Worm (Caenorhabditis elegans): ENCODE data around the gene snpc-3.1.
A peak's percentile ranks its signal among the peaks of the same experiment; 100 is the strongest.
"Not testable (repeated sequence)": the region's sequence is repeated elsewhere in the genome, so short reads cannot be mapped to it uniquely, and the experiment has no call there.

Gene snpc-3.1

DNA sequence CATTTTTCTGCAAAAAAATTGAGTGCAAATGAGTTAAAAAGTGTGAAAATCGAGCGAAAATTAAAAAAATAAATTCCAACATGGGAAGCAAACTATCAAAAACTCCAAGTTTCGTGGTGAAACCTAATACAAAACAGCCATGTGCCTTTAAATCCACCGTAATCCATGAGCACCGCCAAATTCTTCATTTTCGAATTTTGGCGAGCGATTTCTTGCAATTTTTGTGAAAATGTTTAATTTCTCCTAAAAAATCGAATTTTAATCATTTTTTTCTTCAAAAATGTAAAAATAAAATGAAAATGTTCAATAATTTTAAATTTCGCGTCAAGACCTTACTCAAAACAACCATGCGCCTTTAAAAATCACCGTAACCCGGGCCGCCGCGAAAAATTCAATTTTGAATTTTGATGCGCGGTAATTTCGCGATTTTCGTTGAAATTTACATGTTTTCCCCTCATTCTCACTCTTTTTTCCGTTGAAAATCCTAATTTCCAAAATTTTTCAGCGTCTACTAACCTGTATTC lies at the start of gene snpc-3.1, which contains the start of gene puf-7:
Gene snpc-3.1 (minus strand): TSS at position 51 of the 524 bp plus-strand sequence.
Gene puf-7 (plus strand): TSS at position 506 of the 524 bp plus-strand sequence.
- not testable (repeated sequence) for TF ChIP-seq nhr-12 (tag; optimal IDR thresholded peaks at IDR 0.05); sem-2 (GFP tag; optimal IDR thresholded peaks at IDR 0.05); mab-5 (tag; optimal IDR thresholded peaks at IDR 0.05)

DNA sequence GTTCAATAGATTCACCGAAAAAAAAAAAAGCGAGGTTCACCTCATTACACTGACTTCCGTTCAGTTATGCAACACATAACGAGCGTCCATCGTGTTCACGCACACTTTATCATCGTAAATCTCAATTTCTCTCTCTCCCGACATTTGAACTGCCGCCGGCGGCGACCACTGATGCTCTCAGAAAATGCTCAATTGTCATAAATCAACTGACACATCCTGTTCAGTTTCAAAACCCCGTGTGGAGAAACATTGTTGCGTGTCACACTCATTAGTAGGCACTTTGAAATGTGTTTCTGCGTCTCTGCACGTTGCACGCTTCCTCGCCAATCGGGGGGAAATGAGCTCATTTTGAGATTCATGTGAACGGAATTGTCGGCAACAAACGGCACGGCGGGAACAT lies 49.7 kb upstream of the snpc-3.1 start:
- peak; percentile 78 for TF ChIP-seq mab-5 (tag; optimal IDR thresholded peaks at IDR 0.05)
- TF ChIP-seq blmp-1 (tag; optimal IDR thresholded peaks at IDR 0.05), result no peak
- peak; percentile 95 for TF ChIP-seq unc-62 (GFP tag; optimal IDR thresholded peaks at IDR 0.05)
- no peak for TF ChIP-seq ztf-11 (tag; optimal IDR thresholded peaks at IDR 0.05)
- no peak for TF ChIP-seq nhr-2 (tag; optimal IDR thresholded peaks at IDR 0.05)
- peak; percentile 47 for TF ChIP-seq ces-1 (GFP tag; optimal IDR thresholded peaks at IDR 0.05)
- peak; percentile 24 for TF ChIP-seq unc-120 (tag; optimal IDR thresholded peaks at IDR 0.05; ENCODE audit: poor library complexity, severe bottlenecking)
- no peak for TF ChIP-seq mep-1 (tag; optimal IDR thresholded peaks at IDR 0.05)
- TF ChIP-seq hlh-1 (tag; optimal IDR thresholded peaks at IDR 0.05), result peak; percentile 11
- TF ChIP-seq mls-2 (tag; optimal IDR thresholded peaks at IDR 0.05), result peak; percentile 44

DNA sequence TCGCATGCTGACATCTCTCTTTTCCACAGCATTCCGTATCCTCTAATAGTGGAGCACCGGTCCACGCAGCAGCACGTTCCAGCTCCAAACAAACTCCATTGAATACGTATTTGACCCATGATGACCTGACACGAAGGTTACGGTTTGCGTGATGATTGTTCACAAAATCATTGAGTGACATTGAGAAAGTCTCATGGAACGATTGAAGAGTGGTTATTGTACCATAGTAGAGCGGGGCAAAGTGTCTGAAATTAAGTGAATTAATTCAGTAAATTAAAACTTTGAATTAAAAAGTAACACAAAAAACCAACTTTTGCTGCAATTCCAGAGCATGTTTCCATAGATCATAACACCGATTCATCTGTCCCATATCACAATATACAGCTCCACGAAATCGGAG lies 48.5 kb upstream of the snpc-3.1 start:
- TF ChIP-seq mls-2 (tag; optimal IDR thresholded peaks at IDR 0.05), result no peak
- no peak for TF ChIP-seq M03D4.4 (tag; optimal IDR thresholded peaks at IDR 0.05)

DNA sequence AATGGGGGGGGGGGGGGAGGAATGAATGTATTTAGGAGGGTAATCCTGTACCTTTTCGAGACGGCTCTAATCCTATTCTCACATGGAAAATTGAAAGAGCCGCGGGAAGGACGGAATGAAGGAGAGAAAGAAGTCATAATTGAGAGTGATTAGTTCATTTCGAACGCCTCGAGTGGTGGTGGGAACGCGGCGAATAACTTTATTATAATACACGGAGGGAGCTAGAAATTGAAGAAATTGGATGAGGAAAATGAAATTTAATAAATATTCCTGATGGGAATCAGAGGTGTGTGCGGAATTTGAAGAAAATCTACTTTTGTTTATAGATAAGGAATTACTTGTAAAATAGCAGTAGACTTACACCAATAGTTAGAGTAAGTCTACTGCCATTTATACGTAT lies 47.5 kb upstream of the snpc-3.1 start:
- TF ChIP-seq cnd-1 (tag; optimal IDR thresholded peaks at IDR 0.05) (no peak), ces-1 (GFP tag; optimal IDR thresholded peaks at IDR 0.05) (peak; percentile 93)

DNA sequence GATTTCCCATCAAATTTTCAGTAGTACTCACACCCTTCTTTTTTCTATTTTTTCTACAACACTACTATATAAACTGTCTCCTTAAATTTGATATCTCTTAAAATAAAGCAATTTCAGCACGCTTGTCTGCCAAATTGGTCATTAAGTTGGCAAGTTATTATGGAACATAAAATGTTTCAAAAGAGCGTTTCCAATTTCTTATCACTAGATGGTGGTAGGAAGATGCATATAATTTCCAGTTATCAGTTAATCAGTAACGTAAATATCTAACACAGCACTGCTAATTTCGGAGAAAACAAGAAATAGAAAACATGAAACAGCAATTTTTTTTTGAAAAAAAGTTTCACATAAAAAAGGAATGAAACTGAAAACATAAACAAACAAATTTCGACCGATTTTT lies 44.9 kb upstream of the snpc-3.1 start:
- TF ChIP-seq mep-1 (tag; optimal IDR thresholded peaks at IDR 0.05), result no peak
- TF ChIP-seq ces-1 (GFP tag; optimal IDR thresholded peaks at IDR 0.05), result peak; percentile 4

DNA sequence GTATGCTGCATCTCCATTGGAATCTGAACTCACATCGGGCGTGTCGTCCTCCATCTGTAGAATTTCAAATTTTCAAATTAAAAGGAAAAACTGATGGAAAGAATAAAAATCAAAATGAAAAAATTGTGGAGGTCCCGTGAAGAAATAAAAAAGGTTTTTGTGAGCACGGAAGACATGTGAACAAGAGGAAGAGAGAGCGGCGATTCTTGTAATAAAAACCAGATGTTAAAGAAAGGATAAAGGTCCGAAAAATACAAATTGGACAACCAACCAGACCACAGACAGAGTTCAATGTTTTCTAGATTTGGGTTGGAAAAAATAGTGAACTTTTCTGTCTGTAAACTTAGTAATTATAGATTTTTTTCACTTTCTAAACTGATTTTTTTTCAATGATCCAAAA lies 42.2 kb upstream of the snpc-3.1 start, which contains the start of gene unc-5:
Gene unc-5 (minus strand): TSS at position 54 of the 400 bp plus-strand sequence.
- TF ChIP-seq sptf-1 (tag; optimal IDR thresholded peaks at IDR 0.05), result no peak
- no peak for TF ChIP-seq elt-3 (tag; optimal IDR thresholded peaks at IDR 0.05)
- no peak for TF ChIP-seq ceh-43 (GFP tag; optimal IDR thresholded peaks at IDR 0.05)
- no peak for TF ChIP-seq mab-5 (tag; optimal IDR thresholded peaks at IDR 0.05)
- no peak for TF ChIP-seq hlh-1 (tag; optimal IDR thresholded peaks at IDR 0.05)
- TF ChIP-seq pha-4 (tag; optimal IDR thresholded peaks at IDR 0.05), result no peak
- no peak for TF ChIP-seq lsy-2 (tag; optimal IDR thresholded peaks at IDR 0.05)
- TF ChIP-seq unc-39 (tag; optimal IDR thresholded peaks at IDR 0.05), result no peak
- no peak for TF ChIP-seq ces-1 (GFP tag; optimal IDR thresholded peaks at IDR 0.05)
- TF ChIP-seq lin-32 (GFP tag; optimal IDR thresholded peaks at IDR 0.05), result no peak

DNA sequence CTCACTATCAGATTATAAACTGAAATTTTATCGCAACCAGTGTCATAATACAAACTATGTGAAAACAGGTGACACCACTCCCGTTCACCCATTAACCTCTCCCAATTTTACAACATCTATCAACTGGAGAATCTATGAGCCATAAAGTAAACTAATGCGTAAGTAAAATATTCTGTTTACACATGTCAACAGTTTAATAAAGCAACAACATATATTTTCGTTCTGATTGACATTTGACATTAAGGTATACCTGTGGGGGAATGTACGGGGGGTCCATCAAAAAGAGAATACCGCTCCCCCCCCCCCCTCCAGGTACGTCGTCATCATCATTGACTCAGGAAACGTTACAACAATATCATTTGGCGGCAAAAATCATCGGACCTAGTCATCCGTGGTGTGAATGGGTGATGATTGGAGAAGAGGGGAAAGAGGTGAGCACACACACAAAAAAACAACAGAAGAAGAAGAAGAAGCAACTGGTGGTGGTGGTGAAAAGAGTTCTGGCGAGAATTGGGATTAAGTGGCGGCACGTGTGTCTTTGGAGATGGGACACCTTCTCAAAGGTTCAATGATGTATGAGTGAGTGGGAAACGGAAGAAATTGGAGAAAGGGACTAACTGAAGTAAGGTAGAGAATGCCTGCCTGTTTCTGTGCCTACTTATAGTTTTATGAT lies 40.8 kb upstream of the snpc-3.1 start:
- TF ChIP-seq flh-1 (GFP tag; optimal IDR thresholded peaks at IDR 0.05), result no peak
- no peak for TF ChIP-seq sem-2 (GFP tag; optimal IDR thresholded peaks at IDR 0.05)
- TF ChIP-seq ceh-83 (GFP tag; optimal IDR thresholded peaks at IDR 0.05), result no peak
- TF ChIP-seq hlh-1 (tag; optimal IDR thresholded peaks at IDR 0.05), result peak; percentile 59
- TF ChIP-seq nhr-2 (tag; optimal IDR thresholded peaks at IDR 0.05), result peak; percentile 57
- no peak for TF ChIP-seq zip-8 (tag; optimal IDR thresholded peaks at IDR 0.05)
- TF ChIP-seq ceh-43 (GFP tag; optimal IDR thresholded peaks at IDR 0.05), result no peak
- no peak for TF ChIP-seq ces-1 (GFP tag; optimal IDR thresholded peaks at IDR 0.05)
- TF ChIP-seq mls-2 (tag; optimal IDR thresholded peaks at IDR 0.05), result peak; percentile 36
- TF ChIP-seq lsy-2 (tag; optimal IDR thresholded peaks at IDR 0.05), result no peak
- TF ChIP-seq M03D4.4 (tag; optimal IDR thresholded peaks at IDR 0.05), result peak; percentile 9
- no peak for TF ChIP-seq drap-1 (GFP tag; optimal IDR thresholded peaks at IDR 0.05)
- peak; percentile 84 for TF ChIP-seq unc-62 (GFP tag; optimal IDR thresholded peaks at IDR 0.05)
- TF ChIP-seq unc-120 (tag; optimal IDR thresholded peaks at IDR 0.05; ENCODE audit: poor library complexity, severe bottlenecking), result peak; percentile 45
